Fruit fly (Drosophila melanogaster) S2 (cell line): ENCODE data around the gene CG43089.

Source experiments
- CG8478 ChIP-seq: fragments of >200 bp; optimal IDR thresholded peaks from 2 replicates; lab custom pipeline; 2018
- CTCF ChIP-seq, 2 experiments: fragments of >200 bp; optimal IDR thresholded peaks; 2 replicates each; lab custom pipeline; 2018

The CG43089 gene

DNA sequence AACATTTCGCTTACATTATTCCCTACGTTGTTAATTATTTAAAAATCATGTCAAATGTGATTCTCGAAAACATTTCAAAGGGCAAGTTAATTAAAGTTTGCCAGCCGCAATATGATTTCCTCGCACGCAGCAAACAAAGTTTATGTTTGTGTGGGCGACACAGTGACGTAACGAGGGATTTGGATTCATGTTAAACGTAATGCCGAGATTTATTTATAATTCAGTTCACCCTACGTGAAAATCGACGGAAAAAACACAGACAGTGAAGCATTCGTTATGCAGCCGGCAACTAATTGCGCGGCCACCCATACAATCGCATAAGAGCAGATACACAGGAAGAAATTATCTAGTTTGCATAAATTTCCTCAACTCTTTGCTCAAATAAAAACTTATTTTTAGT lies 12.4 kb downstream of the CG43089 start:
- TF ChIP-seq CTCF (optimal IDR thresholded peaks at IDR 0.05; lab: Kevin White, UChicago) (no peak), CG8478 (no peak)

DNA sequence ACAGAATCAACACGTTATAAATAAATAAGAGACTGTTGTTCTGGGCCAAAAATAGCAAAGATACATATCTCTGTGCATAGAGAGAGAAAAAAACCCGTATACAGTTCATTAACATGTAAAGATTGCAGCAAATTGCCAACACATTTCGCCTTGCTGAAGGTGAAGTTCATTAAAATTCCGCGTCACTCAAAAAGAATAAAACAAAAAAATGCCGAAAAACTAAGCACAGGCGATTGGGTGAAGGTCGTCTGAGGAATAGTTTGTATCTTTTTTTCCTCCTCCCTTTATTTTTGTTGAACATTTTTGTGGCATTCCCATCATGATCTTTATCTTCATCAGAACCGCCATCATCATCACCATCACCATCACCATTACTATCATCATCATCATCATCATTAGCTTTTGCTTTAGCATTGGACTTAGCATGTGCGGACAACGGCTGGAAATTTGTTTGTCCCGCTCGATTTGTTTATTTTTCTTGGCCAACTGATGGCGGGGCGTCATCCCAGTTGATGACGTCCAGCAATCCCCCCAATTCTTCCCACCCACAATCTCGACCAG lies 19.3 kb downstream of the CG43089 start:
- TF ChIP-seq CTCF (optimal IDR thresholded peaks at IDR 0.05; lab: Kevin White, UChicago) (no peak), CG8478 (no peak)

- TF ChIP-seq CG8478 (no peak), CTCF (optimal IDR thresholded peaks at IDR 0.05; lab: Kevin White, UChicago) (no peak)
These were observed 33.4 kb downstream of the CG43089 start for dm6 chr3L:3747276-3747675.

- no peak for TF ChIP-seq CG8478
- TF ChIP-seq CTCF (optimal IDR thresholded peaks at IDR 0.05; lab: Kevin White, UChicago), result no peak
These were observed 38.9 kb downstream of the CG43089 start for dm6 chr3L:3752739-3753138.

DNA sequence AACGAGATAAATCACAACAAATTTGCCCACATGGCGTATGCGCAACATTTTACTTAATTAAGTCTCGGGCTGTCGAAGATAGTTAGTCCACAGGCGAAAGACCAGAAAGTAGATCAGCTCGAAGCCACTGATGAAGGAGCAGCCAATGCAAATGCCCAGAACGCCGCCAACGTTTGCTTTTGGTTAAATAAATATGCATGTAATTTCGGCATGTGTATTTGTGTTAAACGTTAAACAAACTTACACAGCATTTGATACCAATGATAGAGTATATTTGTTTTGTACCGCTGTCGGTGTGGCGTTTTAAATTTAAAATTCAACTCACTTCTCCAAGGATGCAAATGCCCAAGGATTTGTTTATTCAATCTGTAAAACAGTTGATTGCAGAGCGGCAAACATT lies 39.8 kb downstream of the CG43089 start:
- TF ChIP-seq CTCF (optimal IDR thresholded peaks at IDR 0.05; lab: Kevin White, UChicago) (no peak), CG8478 (no peak)

- no peak for TF ChIP-seq CTCF (optimal IDR thresholded peaks at IDR 0.05; lab: Kevin White, UChicago)
- TF ChIP-seq CG8478, result no peak
These were observed 41.3 kb downstream of the CG43089 start, which contains the start of gene ppk27 for dm6 chr3L:3755101-3755500. ppk27 (minus strand) TSS chr3L:3755201.

- no peak for TF ChIP-seq CTCF (optimal IDR thresholded peaks at IDR 0.05; lab: Kevin White, UChicago)
- no peak for TF ChIP-seq CG8478
These were observed 41.9 kb downstream of the CG43089 start for dm6 chr3L:3755713-3756112.

DNA sequence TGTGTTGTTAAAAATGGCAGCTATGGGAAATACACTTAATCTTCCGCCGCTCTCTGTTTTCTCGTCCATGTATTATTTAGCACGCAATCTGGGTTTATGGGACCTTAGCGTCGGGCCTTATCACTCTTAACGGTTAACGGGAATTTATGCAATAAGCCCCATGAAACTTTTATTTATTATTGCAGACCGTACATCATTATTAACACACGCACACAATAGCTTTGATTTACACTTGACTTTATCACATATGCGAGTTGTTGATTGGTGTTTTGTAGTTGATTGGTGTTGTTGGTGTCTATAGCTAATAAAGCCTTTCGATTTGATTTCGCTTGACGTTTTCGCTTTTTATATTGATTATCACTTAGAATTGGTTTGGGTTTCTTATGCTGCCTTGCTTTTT lies 44.8 kb downstream of the CG43089 start:
- TF ChIP-seq CG8478 (no peak), CTCF (optimal IDR thresholded peaks at IDR 0.05; lab: Kevin White, UChicago) (no peak)

DNA sequence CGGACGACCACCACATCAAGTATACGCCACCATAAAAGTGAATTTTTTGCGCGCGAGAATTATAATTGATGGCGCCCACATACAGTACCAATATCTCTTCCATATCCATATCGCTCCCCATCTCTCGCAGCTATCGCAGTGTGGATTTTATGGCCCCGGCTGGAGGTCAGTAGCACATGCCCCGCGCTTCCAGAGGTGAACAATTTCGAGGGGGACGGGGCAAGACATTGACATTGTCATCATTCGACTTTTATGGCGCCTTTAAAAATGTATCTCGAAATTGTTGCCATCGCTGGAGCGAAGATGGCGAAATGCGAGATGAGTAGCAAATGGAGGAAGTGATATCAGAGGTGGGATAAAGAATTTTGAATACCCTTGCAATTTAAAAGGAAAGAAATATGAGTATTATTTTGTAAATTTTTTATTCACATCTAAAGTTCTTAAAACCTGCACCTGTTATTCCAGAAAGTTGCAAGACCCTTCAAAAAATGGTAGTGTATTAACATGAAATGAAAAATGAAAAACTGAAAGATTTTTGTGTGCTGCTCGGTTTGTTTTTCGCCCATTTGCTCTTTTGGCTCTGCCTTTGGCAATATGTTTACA lies 46.7 kb downstream of the CG43089 start:
- TF ChIP-seq CTCF (optimal IDR thresholded peaks at IDR 0.05; lab: Kevin White, UChicago), result no peak
- no peak for TF ChIP-seq CG8478

dm6 chr3L:3763335-3763734 lies 49.5 kb downstream of the CG43089 start:
- TF ChIP-seq CG8478 (no peak), CTCF (optimal IDR thresholded peaks at IDR 0.05; lab: Kevin White, UChicago) (no peak)
